Worm (Caenorhabditis elegans): ENCODE measurements around the gene try-12.

The try-12 gene

ce11 chrV:7485000-7485399, 35.8 kb downstream of the try-12 start, which contains the start of gene srbc-8:
srbc-8 (minus strand) TSS chrV:7485100.
- TF ChIP-seq ceh-43 (GFP tag; optimal IDR thresholded peaks at IDR 0.05) (no peak), blmp-1 (tag; optimal IDR thresholded peaks at IDR 0.05) (no peak), unc-62 (GFP tag; optimal IDR thresholded peaks at IDR 0.05) (no peak), sem-2 (GFP tag; optimal IDR thresholded peaks at IDR 0.05) (no peak), zip-8 (tag; optimal IDR thresholded peaks at IDR 0.05) (no peak), nhr-12 (tag; optimal IDR thresholded peaks at IDR 0.05) (no peak), hlh-1 (tag; optimal IDR thresholded peaks at IDR 0.05) (no peak), nhr-2 (tag; optimal IDR thresholded peaks at IDR 0.05) (no peak), elt-1 (tag; optimal IDR thresholded peaks at IDR 0.05; ENCODE audit: borderline replicate concordance, insufficient read depth) (no peak), M03D4.4 (tag; optimal IDR thresholded peaks at IDR 0.05) (no peak), mab-5 (tag; optimal IDR thresholded peaks at IDR 0.05) (no peak), snpc-4 (tag; optimal IDR thresholded peaks at IDR 0.05) (no peak), ham-2 (GFP tag; optimal IDR thresholded peaks at IDR 0.05) (no peak), elt-3 (tag; optimal IDR thresholded peaks at IDR 0.05) (no peak), mls-2 (tag; optimal IDR thresholded peaks at IDR 0.05) (no peak)

DNA sequence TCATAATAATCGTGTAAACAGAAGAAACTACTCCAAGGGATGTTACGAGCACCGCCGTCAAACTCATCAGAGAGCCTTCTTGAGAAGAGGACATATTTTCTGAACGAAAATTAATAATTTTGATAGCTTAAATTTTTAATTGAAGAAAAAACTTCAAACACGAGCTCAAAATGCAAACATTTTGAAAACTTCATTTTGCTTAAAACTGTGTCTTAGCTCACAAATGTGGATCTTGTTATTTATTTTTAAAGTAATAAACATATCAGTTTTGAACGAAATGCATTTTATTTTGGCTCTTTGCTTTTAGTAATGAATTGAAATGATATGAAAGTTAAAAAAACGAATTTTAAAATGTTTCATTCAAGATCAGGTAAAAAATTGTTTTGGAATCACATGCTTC, 38.4 kb downstream of the try-12 start, which contains the start of gene srbc-7:
Gene srbc-7 (minus strand): TSS at position 101 of the 400 bp plus-strand sequence.
- no peak for TF ChIP-seq cnd-1 (tag; optimal IDR thresholded peaks at IDR 0.05)
- no peak for TF ChIP-seq ceh-43 (GFP tag; optimal IDR thresholded peaks at IDR 0.05)
- TF ChIP-seq hlh-1 (tag; optimal IDR thresholded peaks at IDR 0.05), result no peak
- no peak for TF ChIP-seq flh-1 (GFP tag; optimal IDR thresholded peaks at IDR 0.05)
- no peak for TF ChIP-seq blmp-1 (tag; optimal IDR thresholded peaks at IDR 0.05)
- TF ChIP-seq nhr-28 (tag; optimal IDR thresholded peaks at IDR 0.05), result no peak
- no peak for TF ChIP-seq lin-13 (tag; optimal IDR thresholded peaks at IDR 0.05)
- no peak for TF ChIP-seq ham-2 (GFP tag; optimal IDR thresholded peaks at IDR 0.05)

DNA sequence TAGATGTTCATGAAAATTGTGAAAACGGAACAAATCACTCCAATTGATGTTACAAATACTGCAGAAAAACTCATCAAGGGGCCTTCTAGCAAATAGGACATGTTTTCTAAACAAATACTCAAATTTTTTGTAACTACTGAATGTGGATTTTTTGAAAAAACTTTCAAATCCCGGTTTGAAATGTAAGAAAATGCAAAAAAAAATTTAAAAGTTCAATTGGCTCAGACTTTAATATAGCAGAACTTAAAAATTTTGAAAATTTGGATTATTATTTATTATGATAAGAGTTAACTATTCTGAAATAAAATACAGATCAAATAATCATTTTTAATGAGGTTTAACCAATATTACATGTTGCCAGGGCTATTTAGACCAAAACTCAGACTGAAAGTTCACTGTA, 41.2 kb downstream of the try-12 start, which contains the start of gene srbc-9:
Gene srbc-9 (minus strand): TSS at position 101 of the 400 bp plus-strand sequence.
- no peak for TF ChIP-seq snpc-4 (tag; optimal IDR thresholded peaks at IDR 0.05)
- no peak for TF ChIP-seq lin-32 (GFP tag; optimal IDR thresholded peaks at IDR 0.05)
- no peak for TF ChIP-seq blmp-1 (tag; optimal IDR thresholded peaks at IDR 0.05)
- no peak for TF ChIP-seq zip-8 (tag; optimal IDR thresholded peaks at IDR 0.05)
- TF ChIP-seq nhr-237 (tag; optimal IDR thresholded peaks at IDR 0.05), result no peak

DNA sequence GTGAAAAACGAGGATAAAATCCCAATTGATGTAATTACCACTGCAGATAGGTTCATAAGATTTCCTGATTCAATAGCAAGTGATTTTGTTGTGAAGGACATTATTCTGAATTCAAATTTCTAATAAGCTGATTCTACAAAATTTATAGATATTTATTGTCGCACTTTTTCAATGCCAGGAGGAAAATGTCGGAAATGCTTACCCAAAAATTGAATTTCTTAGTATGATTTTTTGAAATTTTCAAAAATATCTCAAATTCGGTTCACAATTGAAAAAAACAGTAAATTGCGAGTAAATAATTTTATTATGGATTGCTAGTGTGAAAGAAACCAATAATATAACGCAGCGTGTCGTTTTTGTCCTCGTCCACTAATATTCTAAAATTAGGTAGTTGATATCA, 43.8 kb downstream of the try-12 start, which contains the start of gene srbc-10:
Gene srbc-10 (minus strand): TSS at position 101 of the 400 bp plus-strand sequence.
- TF ChIP-seq bed-3 (GFP tag; optimal IDR thresholded peaks at IDR 0.05) (no peak), nhr-12 (tag; optimal IDR thresholded peaks at IDR 0.05) (no peak), ham-2 (GFP tag; optimal IDR thresholded peaks at IDR 0.05) (no peak), mls-2 (tag; optimal IDR thresholded peaks at IDR 0.05) (no peak), unc-120 (tag; optimal IDR thresholded peaks at IDR 0.05; ENCODE audit: poor library complexity, severe bottlenecking) (no peak), mab-5 (tag; optimal IDR thresholded peaks at IDR 0.05) (no peak), elt-3 (tag; optimal IDR thresholded peaks at IDR 0.05) (no peak), nhr-76 (tag; optimal IDR thresholded peaks at IDR 0.05) (no peak), sem-2 (GFP tag; optimal IDR thresholded peaks at IDR 0.05) (no peak), elt-1 (tag; optimal IDR thresholded peaks at IDR 0.05; ENCODE audit: borderline replicate concordance, insufficient read depth) (no peak), mep-1 (tag; optimal IDR thresholded peaks at IDR 0.05) (no peak), lin-32 (GFP tag; optimal IDR thresholded peaks at IDR 0.05) (no peak), sptf-1 (tag; optimal IDR thresholded peaks at IDR 0.05) (no peak), hlh-1 (tag; optimal IDR thresholded peaks at IDR 0.05) (no peak), lsy-2 (tag; optimal IDR thresholded peaks at IDR 0.05) (no peak), blmp-1 (tag; optimal IDR thresholded peaks at IDR 0.05) (no peak), flh-1 (GFP tag; optimal IDR thresholded peaks at IDR 0.05) (no peak)

- TF ChIP-seq lin-32 (GFP tag; optimal IDR thresholded peaks at IDR 0.05) (no peak), unc-62 (GFP tag; optimal IDR thresholded peaks at IDR 0.05) (no peak), ceh-43 (GFP tag; optimal IDR thresholded peaks at IDR 0.05) (no peak), nhr-76 (tag; optimal IDR thresholded peaks at IDR 0.05) (no peak), ham-2 (GFP tag; optimal IDR thresholded peaks at IDR 0.05) (no peak), unc-39 (tag; optimal IDR thresholded peaks at IDR 0.05) (no peak), hlh-1 (tag; optimal IDR thresholded peaks at IDR 0.05) (no peak), snpc-4 (tag; optimal IDR thresholded peaks at IDR 0.05) (no peak), lin-13 (tag; optimal IDR thresholded peaks at IDR 0.05) (no peak), M03D4.4 (tag; optimal IDR thresholded peaks at IDR 0.05) (no peak), elt-1 (tag; optimal IDR thresholded peaks at IDR 0.05; ENCODE audit: borderline replicate concordance, insufficient read depth) (no peak), lsy-2 (tag; optimal IDR thresholded peaks at IDR 0.05) (no peak), bed-3 (GFP tag; optimal IDR thresholded peaks at IDR 0.05) (no peak), ztf-11 (tag; optimal IDR thresholded peaks at IDR 0.05) (no peak), nhr-2 (tag; optimal IDR thresholded peaks at IDR 0.05) (no peak), elt-3 (tag; optimal IDR thresholded peaks at IDR 0.05) (no peak), pha-4 (tag; optimal IDR thresholded peaks at IDR 0.05) (no peak)
Measured at ce11 chrV:7495189-7495588, 46.0 kb downstream of the try-12 start, which contains the start of gene srbc-11. srbc-11 (minus strand) TSS chrV:7495289.
